Worm (Caenorhabditis elegans) whole organism, L1 larva: ENCODE measurements around the gene gad-2.

Source experiments
- aly-2 ChIP-seq: fragments of 150-350 bp; optimal IDR thresholded peaks from 2 replicates; lab custom pipeline; 2014; ENCODE audit warnings: missing biosample characterization, missing genetic modification characterization
- ama-1 ChIP-seq: fragments of 150-350 bp; optimal IDR thresholded peaks from 2 replicates; lab custom pipeline; 2014
- egl-27 ChIP-seq, 2 experiments: fragments of 150-350 bp in 1 of 2; sonication (generic microtip); optimal IDR thresholded peaks; 3 replicates each; lab custom pipeline; 2017 to 2018; ENCODE audit warnings: missing biosample characterization in 2 of 2, missing genetic modification characterization in 2 of 2, missing genetic modification reagents in 2 of 2
- fkh-8 ChIP-seq: sonication (generic microtip); optimal IDR thresholded peaks from 2 replicates; lab custom pipeline; 2016; ENCODE audit warnings: mild to moderate bottlenecking, missing genetic modification characterization, missing compliant biosample characterization
- lin-35 ChIP-seq, 2 experiments: fragments of 150-350 bp; optimal IDR thresholded peaks; 2 replicates each; lab custom pipeline; 2014; ENCODE audit warnings: missing biosample characterization in 2 of 2, missing genetic modification characterization in 2 of 2, missing genetic modification reagents in 2 of 2
- lsy-2 ChIP-seq, 2 experiments: fragments of 150-350 bp; optimal IDR thresholded peaks; 2 replicates each; lab custom pipeline; 2014; ENCODE audit warnings: missing biosample characterization in 2 of 2, missing genetic modification characterization in 2 of 2
- pax-3 ChIP-seq: fragments of 200-800 bp; sonication (Bioruptor generic); optimal IDR thresholded peaks from 2 replicates; lab custom pipeline; 2018; ENCODE audit warnings: mild to moderate bottlenecking, missing genetic modification characterization, moderate library complexity, missing compliant biosample characterization
- rnt-1 ChIP-seq: sonication (generic microtip); optimal IDR thresholded peaks from 2 replicates; lab custom pipeline; 2016; ENCODE audit warnings: mild to moderate bottlenecking, missing genetic modification characterization, moderate library complexity, missing compliant biosample characterization
- skn-1 ChIP-seq: fragments of 150-350 bp; optimal IDR thresholded peaks from 2 replicates; lab custom pipeline; 2014; ENCODE audit warnings: missing biosample characterization, missing genetic modification characterization
- snpc-4 ChIP-seq: fragments of 150-350 bp; optimal IDR thresholded peaks from 2 replicates; lab custom pipeline; 2014; ENCODE audit warnings: missing biosample characterization, missing genetic modification characterization
- tbx-2 ChIP-seq: sonication (generic microtip); optimal IDR thresholded peaks from 2 replicates; lab custom pipeline; 2016; ENCODE audit warnings: missing genetic modification characterization, missing compliant biosample characterization
- unc-62 ChIP-seq: fragments of 150-350 bp; optimal IDR thresholded peaks from 2 replicates; lab custom pipeline; 2014; ENCODE audit warnings: missing biosample characterization, missing genetic modification reagents, missing genetic modification characterization
- ztf-11 ChIP-seq, 2 experiments: sonication (generic microtip); optimal IDR thresholded peaks; 2 replicates each; lab custom pipeline; 2016 to 2017; ENCODE audit warnings: missing genetic modification characterization in 2 of 2, missing biosample characterization in 1 of 2, missing compliant biosample characterization in 1 of 2

ce11 chrX:7397935-7398334 is 4.7 kb downstream of the gad-2 start, which contains the start of gene C10A4.13:
- TF ChIP-seq tbx-2 (no peak), skn-1 (tag; lab: Kevin White, UChicago) (no peak), lin-35 (GFP tag; optimal IDR thresholded peaks at IDR 0.05; lab: Kevin White, UChicago) (no peak), snpc-4 (tag; lab: Kevin White, UChicago) (no peak), ama-1 (lab: Kevin White, UChicago) (no peak), unc-62 (GFP tag; lab: Kevin White, UChicago) (no peak), rnt-1 (tag; lab: Kevin White, UChicago) (no peak), lsy-2 (tag; optimal IDR thresholded peaks at IDR 0.05; lab: Kevin White, UChicago) (no peak), aly-2 (no peak), ztf-11 (tag; optimal IDR thresholded peaks at IDR 0.05; lab: Kevin White, UChicago) (no peak), fkh-8 (tag; lab: Kevin White, UChicago) (no peak), egl-27 (tag; optimal IDR thresholded peaks at IDR 0.05; lab: Kevin White, UChicago) (no peak), pax-3 (tag; lab: Kevin White, UChicago) (no peak)
